Fruit fly (Drosophila melanogaster) Kc167 (cell line): Measurements from ENCODE around the gene H2.0.

ENCODE experiments used
- Myc ChIP-seq: fragments of >200 bp; optimal IDR thresholded peaks from 2 replicates; lab custom pipeline; 2017; ENCODE audit warnings: missing external identifiers
- h ChIP-seq: fragments of >200 bp; optimal IDR thresholded peaks from 3 replicates; lab custom pipeline; 2018; ENCODE audit warnings: missing external identifiers
- insv ChIP-seq: fragments of >200 bp; optimal IDR thresholded peaks from 3 replicates; lab custom pipeline; 2018; ENCODE audit warnings: missing external identifiers
- psq ChIP-seq: fragments of >200 bp; optimal IDR thresholded peaks from 2 replicates; lab custom pipeline; 2017; ENCODE audit warnings: missing external identifiers
- ttk ChIP-seq: sonication (Bioruptor generic); optimal IDR thresholded peaks from 2 replicates; lab custom pipeline; 2017; ENCODE audit warnings: missing external identifiers

DNA sequence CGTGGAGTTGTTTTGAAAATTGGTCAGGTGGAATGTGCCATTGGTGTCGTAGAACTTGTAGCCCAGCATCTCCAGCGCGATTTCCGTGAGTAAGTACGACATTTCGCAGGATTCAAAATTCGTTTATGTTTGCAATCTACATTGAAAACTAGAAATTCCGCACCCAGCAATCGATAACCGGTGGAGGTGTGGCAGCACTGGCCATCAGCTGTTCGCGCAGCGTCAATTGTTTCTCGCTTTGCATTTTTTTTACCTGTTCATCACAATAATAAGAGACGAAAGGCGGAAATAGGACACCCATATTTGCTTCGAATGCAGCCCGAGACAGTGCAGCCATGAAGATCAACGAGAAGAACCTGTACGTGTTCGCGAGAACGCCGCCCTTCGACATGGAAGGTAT is 29.3 kb upstream of the H2.0 start, which contains the start of the genes CG34179 and slmo:
- TF ChIP-seq insv (lab: Kevin White, UChicago) (no peak), Myc (no peak), h (no peak), psq (no peak), ttk (lab: Kevin White, UChicago) (no peak)
